Worm (Caenorhabditis elegans) whole organism, mixed stage, embryonic: Measurements from ENCODE around the gene K07B1.7.

Experiments used
- M03D4.4 ChIP-seq: sonication (generic microtip); optimal IDR thresholded peaks from 2 replicates; lab custom pipeline; 2017; ENCODE audit warnings: mild to moderate bottlenecking, missing genetic modification characterization, missing compliant biosample characterization
- bed-3 ChIP-seq: fragments of 200-800 bp; sonication (Bioruptor generic); optimal IDR thresholded peaks from 3 replicates; lab custom pipeline; 2018; ENCODE audit warnings: mild to moderate bottlenecking, missing genetic modification characterization, moderate library complexity, missing compliant biosample characterization
- blmp-1 ChIP-seq: fragments of 150-350 bp; optimal IDR thresholded peaks from 2 replicates; lab custom pipeline; 2014; ENCODE audit warnings: missing biosample characterization, missing genetic modification characterization
- ceh-43 ChIP-seq: fragments of 200-800 bp; sonication (Bioruptor generic); optimal IDR thresholded peaks from 2 replicates; lab custom pipeline; 2018; ENCODE audit warnings: mild to moderate bottlenecking, missing genetic modification characterization, moderate library complexity, missing compliant biosample characterization
- ceh-83 ChIP-seq: fragments of 200-800 bp; sonication (Bioruptor generic); optimal IDR thresholded peaks from 2 replicates; lab custom pipeline; 2018; ENCODE audit warnings: mild to moderate bottlenecking, missing genetic modification characterization, missing compliant biosample characterization
- ces-1 ChIP-seq: fragments of 150-350 bp; optimal IDR thresholded peaks from 2 replicates; lab custom pipeline; 2014; ENCODE audit warnings: missing biosample characterization, missing genetic modification reagents, missing genetic modification characterization
- cnd-1 ChIP-seq: fragments of 200-800 bp; sonication (Bioruptor generic); optimal IDR thresholded peaks from 2 replicates; lab custom pipeline; 2018; ENCODE audit warnings: mild to moderate bottlenecking, missing genetic modification characterization, missing compliant biosample characterization
- drap-1 ChIP-seq: fragments of 200-800 bp; sonication (Bioruptor generic); optimal IDR thresholded peaks from 3 replicates; lab custom pipeline; 2018; ENCODE audit warnings: mild to moderate bottlenecking, missing genetic modification characterization, missing compliant biosample characterization
- elt-3 ChIP-seq: fragments of 150-350 bp; optimal IDR thresholded peaks from 2 replicates; lab custom pipeline; 2014; ENCODE audit warnings: missing biosample characterization, missing genetic modification characterization
- flh-1 ChIP-seq: fragments of 200-800 bp; sonication (Bioruptor generic); optimal IDR thresholded peaks from 2 replicates; lab custom pipeline; 2018; ENCODE audit warnings: mild to moderate bottlenecking, missing genetic modification characterization, moderate library complexity, missing compliant biosample characterization
- ham-2 ChIP-seq: fragments of 200-800 bp; sonication (Bioruptor generic); optimal IDR thresholded peaks from 2 replicates; lab custom pipeline; 2018; ENCODE audit warnings: mild to moderate bottlenecking, missing genetic modification characterization, missing compliant biosample characterization
- hlh-1 ChIP-seq: fragments of 150-350 bp; optimal IDR thresholded peaks from 2 replicates; lab custom pipeline; 2014; ENCODE audit warnings: missing biosample characterization, missing genetic modification reagents, missing genetic modification characterization
- lin-13 ChIP-seq: fragments of 150-350 bp; optimal IDR thresholded peaks from 2 replicates; lab custom pipeline; 2014; ENCODE audit warnings: missing biosample characterization, missing genetic modification characterization
- lin-32 ChIP-seq: fragments of 200-800 bp; sonication (Bioruptor generic); optimal IDR thresholded peaks from 2 replicates; lab custom pipeline; 2018; ENCODE audit warnings: mild to moderate bottlenecking, missing genetic modification characterization, missing compliant biosample characterization
- lsy-2 ChIP-seq: fragments of 150-350 bp; optimal IDR thresholded peaks from 2 replicates; lab custom pipeline; 2014; ENCODE audit warnings: missing biosample characterization, missing genetic modification characterization
- mab-5 ChIP-seq: fragments of 150-350 bp; optimal IDR thresholded peaks from 2 replicates; lab custom pipeline; 2014; ENCODE audit warnings: missing biosample characterization, missing genetic modification characterization
- nhr-12 ChIP-seq: fragments of 150-350 bp; optimal IDR thresholded peaks from 2 replicates; lab custom pipeline; 2014; ENCODE audit warnings: missing biosample characterization, missing genetic modification characterization
- nhr-2 ChIP-seq: fragments of 150-350 bp; optimal IDR thresholded peaks from 2 replicates; lab custom pipeline; 2014; ENCODE audit warnings: missing biosample characterization, missing genetic modification characterization
- nhr-237 ChIP-seq: fragments of 150-350 bp; optimal IDR thresholded peaks from 2 replicates; lab custom pipeline; 2014; ENCODE audit warnings: missing biosample characterization, missing genetic modification characterization
- nhr-28 ChIP-seq: fragments of 150-350 bp; optimal IDR thresholded peaks from 2 replicates; lab custom pipeline; 2014; ENCODE audit warnings: missing biosample characterization, missing genetic modification characterization
- nhr-76 ChIP-seq: sonication (generic microtip); optimal IDR thresholded peaks from 2 replicates; lab custom pipeline; 2017; ENCODE audit warnings: missing biosample characterization, missing genetic modification characterization
- pha-4 ChIP-seq: fragments of 150-350 bp; optimal IDR thresholded peaks from 2 replicates; lab custom pipeline; 2018; ENCODE audit warnings: missing biosample characterization, missing genetic modification reagents, missing genetic modification characterization
- sem-2 ChIP-seq: fragments of 200-800 bp; sonication (Bioruptor generic); optimal IDR thresholded peaks from 2 replicates; lab custom pipeline; 2018; ENCODE audit warnings: mild to moderate bottlenecking, missing genetic modification characterization, missing compliant biosample characterization
- snpc-4 ChIP-seq: fragments of 150-350 bp; optimal IDR thresholded peaks from 2 replicates; lab custom pipeline; 2014; ENCODE audit warnings: missing biosample characterization, missing genetic modification characterization
- sptf-1 ChIP-seq: sonication (generic microtip); optimal IDR thresholded peaks from 2 replicates; lab custom pipeline; 2017; ENCODE audit warnings: mild to moderate bottlenecking, missing genetic modification characterization, moderate library complexity, missing compliant biosample characterization
- tbx-8 ChIP-seq: fragments of 200-800 bp; sonication (Bioruptor generic); optimal IDR thresholded peaks from 2 replicates; lab custom pipeline; 2018; ENCODE audit warnings: mild to moderate bottlenecking, missing genetic modification characterization, moderate library complexity, missing compliant biosample characterization
- unc-120 ChIP-seq: sonication (generic microtip); optimal IDR thresholded peaks from 2 replicates; lab custom pipeline; 2017; ENCODE audit warnings: missing genetic modification characterization, missing compliant biosample characterization; ENCODE audit not compliant: poor library complexity, severe bottlenecking
- unc-39 ChIP-seq: fragments of 150-350 bp; optimal IDR thresholded peaks from 2 replicates; lab custom pipeline; 2014; ENCODE audit warnings: missing biosample characterization, missing genetic modification characterization
- unc-62 ChIP-seq: fragments of 150-350 bp; optimal IDR thresholded peaks from 2 replicates; lab custom pipeline; 2014; ENCODE audit warnings: missing biosample characterization, missing genetic modification reagents, missing genetic modification characterization
- zip-8 ChIP-seq: fragments of 150-350 bp; optimal IDR thresholded peaks from 2 replicates; lab custom pipeline; 2014; ENCODE audit warnings: missing biosample characterization, missing genetic modification characterization
- ztf-11 ChIP-seq: fragments of 150-350 bp; optimal IDR thresholded peaks from 2 replicates; lab custom pipeline; 2014; ENCODE audit warnings: missing biosample characterization, missing genetic modification characterization

Gene K07B1.7

DNA sequence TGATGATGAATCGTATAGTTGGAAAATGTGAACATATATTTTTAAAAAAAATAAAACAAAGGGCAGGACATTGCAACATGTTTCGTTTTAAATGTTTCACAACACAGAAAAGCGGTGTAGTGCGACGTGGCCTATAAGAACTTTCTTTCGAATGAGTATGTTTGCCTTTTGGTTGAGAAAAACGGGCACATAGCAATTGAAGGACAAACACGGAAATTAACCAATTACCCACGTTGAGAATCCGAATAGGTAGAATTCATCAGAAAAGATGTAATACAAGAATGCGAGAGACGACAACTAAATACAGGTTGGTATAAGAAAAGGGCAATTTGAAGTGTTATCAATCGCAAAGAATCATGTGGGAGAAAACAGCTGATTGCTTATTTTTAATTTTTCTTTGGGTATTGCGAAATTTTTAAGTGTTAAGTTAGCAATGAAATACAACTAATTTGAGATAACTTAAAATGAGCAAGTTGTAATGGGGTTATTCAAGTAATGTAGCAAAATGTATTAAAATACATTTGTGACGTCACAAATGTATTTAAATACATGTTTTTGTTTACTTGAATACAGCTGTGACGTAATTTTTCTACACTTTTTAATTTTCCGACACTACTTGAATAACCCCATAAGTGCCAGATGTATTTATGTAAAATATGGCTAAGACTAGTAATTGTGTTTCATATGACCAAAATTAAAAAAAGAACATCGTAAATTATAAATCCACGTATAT lies 13.3 kb downstream of the K07B1.7 start, which contains the start of gene acl-14:
Gene acl-14 (minus strand): TSS at position 316 of the 733 bp plus-strand sequence.
- TF ChIP-seq pha-4 (tag; lab: Kevin White, UChicago), result no peak
- TF ChIP-seq zip-8 (tag; lab: Kevin White, UChicago), result peak; percentile 97

DNA sequence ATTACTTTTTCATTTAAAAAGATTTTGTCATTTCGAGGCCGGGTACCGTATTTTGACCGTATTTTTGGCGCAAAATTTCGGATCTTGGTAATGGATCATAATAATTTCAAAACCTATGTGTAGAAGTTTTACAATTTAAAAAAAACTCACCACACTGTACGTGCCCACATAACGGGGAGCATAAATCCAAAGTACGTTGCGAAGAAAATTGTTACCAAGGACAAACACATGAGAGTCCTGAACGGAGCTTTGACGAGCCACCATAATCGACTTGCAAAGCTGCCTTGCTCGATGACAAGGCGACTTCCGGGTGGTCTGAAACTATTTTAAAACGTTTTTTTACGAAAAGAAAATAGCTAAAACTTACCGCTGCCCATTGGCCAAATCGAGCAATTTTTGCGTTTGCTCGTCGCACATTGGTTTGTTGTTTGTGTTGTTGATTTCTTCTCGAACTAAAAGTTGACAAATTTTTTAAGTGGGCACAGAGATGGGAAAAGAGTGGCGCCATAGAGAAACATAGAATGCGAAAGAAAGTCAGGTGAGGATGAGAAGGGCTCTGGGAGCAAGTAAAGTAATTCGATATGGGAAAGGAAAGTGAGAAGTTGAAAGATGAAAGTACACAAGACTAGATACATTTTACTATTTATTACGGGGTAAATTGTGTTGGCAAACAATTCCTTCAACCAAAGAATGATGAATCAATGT lies 14.0 kb downstream of the K07B1.7 start:
- no peak for TF ChIP-seq mab-5
- no peak for TF ChIP-seq ceh-43 (GFP tag; lab: Kevin White, UChicago)
- no peak for TF ChIP-seq unc-39 (tag; lab: Kevin White, UChicago)
- TF ChIP-seq tbx-8 (GFP tag; lab: Kevin White, UChicago), result no peak
- no peak for TF ChIP-seq sem-2 (GFP tag; lab: Kevin White, UChicago)
- TF ChIP-seq M03D4.4, result no peak
- TF ChIP-seq nhr-28, result no peak
- no peak for TF ChIP-seq nhr-237
- no peak for TF ChIP-seq snpc-4 (tag; lab: Kevin White, UChicago)
- no peak for TF ChIP-seq bed-3
- TF ChIP-seq unc-120, result no peak
- no peak for TF ChIP-seq drap-1 (GFP tag; lab: Kevin White, UChicago)
- no peak for TF ChIP-seq ceh-83 (GFP tag; lab: Kevin White, UChicago)
- no peak for TF ChIP-seq nhr-2 (tag; lab: Kevin White, UChicago)
- TF ChIP-seq sptf-1 (tag; lab: Kevin White, UChicago), result no peak
- TF ChIP-seq, all 35 proteins: peak for 0

DNA sequence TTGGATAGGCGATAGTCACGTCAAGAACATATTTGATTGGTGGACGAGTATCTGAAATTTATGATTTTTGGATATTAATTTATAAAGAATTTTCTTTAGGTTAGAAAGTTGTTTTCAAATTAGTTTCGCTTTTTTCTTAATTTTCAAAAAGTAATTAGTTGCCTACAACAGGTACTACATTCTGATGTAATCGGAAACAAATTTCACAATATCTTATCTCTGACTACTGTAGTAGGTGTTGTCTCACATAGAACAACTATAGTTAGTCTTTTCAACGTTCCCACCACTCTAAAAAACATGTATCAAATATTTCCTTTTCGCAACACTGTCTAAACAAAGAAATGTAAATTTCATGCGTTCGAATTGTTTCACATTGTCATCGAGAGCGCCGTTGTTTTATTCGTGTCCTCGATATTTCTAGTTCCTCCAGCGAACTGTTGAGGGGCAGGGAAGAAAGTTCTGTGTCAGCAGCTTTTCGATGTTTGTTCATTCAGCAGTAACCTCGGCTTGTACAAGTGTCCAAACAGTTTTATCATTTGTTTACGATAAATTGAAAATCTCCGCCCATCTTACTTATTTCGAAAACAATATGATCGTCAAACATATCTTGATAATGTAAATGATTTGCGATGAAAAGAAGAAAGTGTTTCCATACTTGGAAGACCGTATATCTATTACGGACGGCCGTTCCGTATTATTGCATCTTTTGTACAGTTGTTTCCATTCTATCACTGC lies 17.4 kb downstream of the K07B1.7 start:
- TF ChIP-seq cnd-1 (tag; lab: Kevin White, UChicago) (no peak), nhr-237 (no peak), tbx-8 (GFP tag; lab: Kevin White, UChicago) (no peak), mab-5 (no peak), lin-13 (no peak), nhr-12 (tag; lab: Kevin White, UChicago) (no peak), lin-32 (GFP tag; lab: Kevin White, UChicago) (no peak), ztf-11 (tag; lab: Kevin White, UChicago) (no peak), flh-1 (GFP tag; lab: Kevin White, UChicago) (no peak), snpc-4 (tag; lab: Kevin White, UChicago) (no peak), nhr-2 (tag; lab: Kevin White, UChicago) (no peak), hlh-1 (tag; lab: Kevin White, UChicago) (no peak), drap-1 (GFP tag; lab: Kevin White, UChicago) (no peak), ces-1 (GFP tag; lab: Kevin White, UChicago) (no peak), blmp-1 (tag; lab: Kevin White, UChicago) (no peak), ceh-43 (GFP tag; lab: Kevin White, UChicago) (no peak), unc-39 (tag; lab: Kevin White, UChicago) (no peak), sptf-1 (tag; lab: Kevin White, UChicago) (no peak), unc-62 (GFP tag; lab: Kevin White, UChicago) (no peak), sem-2 (GFP tag; lab: Kevin White, UChicago) (no peak)

DNA sequence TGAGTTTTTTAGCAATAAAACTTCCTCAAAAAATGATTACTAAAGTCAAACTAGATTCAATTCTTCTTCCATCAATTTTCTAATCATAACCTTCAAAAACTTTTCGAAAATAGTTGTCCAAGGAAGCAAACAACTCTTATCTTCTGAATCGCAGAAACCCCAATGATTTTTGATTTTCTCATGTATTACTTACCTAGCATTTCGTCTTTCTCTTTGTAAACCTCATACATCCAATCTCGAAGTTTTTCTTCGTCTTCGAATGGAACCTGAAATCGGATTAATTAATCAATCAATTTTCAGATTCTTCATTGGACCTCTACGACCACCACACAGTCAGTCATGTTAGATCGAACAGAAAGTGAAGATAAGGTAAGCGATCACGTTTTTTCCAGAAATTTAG lies 18.1 kb downstream of the K07B1.7 start, which contains the start of gene K07B1.4:
Gene K07B1.4 (plus strand): TSS at position 301 of the 400 bp plus-strand sequence.
- TF ChIP-seq hlh-1 (tag; lab: Kevin White, UChicago), result no peak
- no peak for TF ChIP-seq ceh-83 (GFP tag; lab: Kevin White, UChicago)
- TF ChIP-seq ztf-11 (tag; lab: Kevin White, UChicago), result no peak
- TF ChIP-seq zip-8 (tag; lab: Kevin White, UChicago), result no peak
- TF ChIP-seq cnd-1 (tag; lab: Kevin White, UChicago), result no peak
- no peak for TF ChIP-seq pha-4 (tag; lab: Kevin White, UChicago)
- TF ChIP-seq sptf-1 (tag; lab: Kevin White, UChicago), result no peak
- no peak for TF ChIP-seq lin-13
- no peak for TF ChIP-seq ham-2 (GFP tag; lab: Kevin White, UChicago)
- TF ChIP-seq ces-1 (GFP tag; lab: Kevin White, UChicago), result no peak
- no peak for TF ChIP-seq lsy-2
- TF ChIP-seq unc-39 (tag; lab: Kevin White, UChicago), result no peak
- no peak for TF ChIP-seq unc-120
- no peak for TF ChIP-seq nhr-76
- no peak for TF ChIP-seq elt-3 (tag; lab: Kevin White, UChicago)
- TF ChIP-seq blmp-1 (tag; lab: Kevin White, UChicago), result no peak
- no peak for TF ChIP-seq tbx-8 (GFP tag; lab: Kevin White, UChicago)
- TF ChIP-seq M03D4.4, result no peak
